Worm (Caenorhabditis elegans): ENCODE measurements around the gene nhr-124.
A peak's percentile ranks its signal among the peaks of the same experiment; 100 is the strongest.

nhr-124 gene

ce11 chrV:3921635-3922034 lies 35.6 kb upstream of the nhr-124 start, which contains the start of gene srx-65:
srx-65 (plus strand) TSS chrV:3921935.
- TF ChIP-seq zip-4 (GFP tag; optimal IDR thresholded peaks at IDR 0.05) (no peak), efl-1 (optimal IDR thresholded peaks at IDR 0.05) (no peak), efl-1 (GFP tag; optimal IDR thresholded peaks at IDR 0.05 in 1 of 2) (peak in 1 of 2 experiments; percentile 36)

DNA sequence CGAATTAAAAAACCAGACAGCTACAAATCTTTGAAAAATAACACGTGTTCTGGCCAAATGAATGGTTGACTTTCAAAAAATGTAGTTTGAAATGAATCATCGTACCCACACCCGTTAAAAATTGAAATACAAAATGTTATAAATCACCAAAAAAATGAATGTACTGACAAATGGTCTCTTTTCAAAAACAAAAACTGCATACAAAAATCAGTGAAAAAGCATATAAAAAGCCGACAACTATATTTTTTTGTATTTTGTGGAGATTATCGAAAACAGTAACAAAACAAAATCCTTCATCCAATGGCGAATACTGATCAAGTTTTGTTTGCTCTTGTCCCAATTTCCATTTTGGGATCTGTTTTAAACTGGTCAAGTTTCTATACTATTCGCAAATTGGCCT lies 33.3 kb upstream of the nhr-124 start, which contains the start of gene srx-66:
Gene srx-66 (plus strand): TSS at position 301 of the 400 bp plus-strand sequence.
- no peak for TF ChIP-seq snpc-4 (tag; optimal IDR thresholded peaks at IDR 0.05)
- TF ChIP-seq grh-1 (GFP tag; IDR thresholded peaks at IDR 0.05) = no peak
- TF ChIP-seq ama-1 (optimal IDR thresholded peaks at IDR 0.05) = no peak
- TF ChIP-seq alr-1 (tag; optimal IDR thresholded peaks at IDR 0.05; ENCODE audit: borderline replicate concordance) = no peak
- no peak for TF ChIP-seq sup-37 (GFP tag; optimal IDR thresholded peaks at IDR 0.05)
- no peak for TF ChIP-seq lin-14 (GFP tag; optimal IDR thresholded peaks at IDR 0.05)
- no peak for TF ChIP-seq nhr-12 (tag; optimal IDR thresholded peaks at IDR 0.05)

- TF ChIP-seq mef-2 (tag; optimal IDR thresholded peaks at IDR 0.05) (no peak), zip-4 (GFP tag; optimal IDR thresholded peaks at IDR 0.05) (no peak), lin-15B (tag; optimal IDR thresholded peaks at IDR 0.05) (no peak), ama-1 (optimal IDR thresholded peaks at IDR 0.05) (no peak), ceh-88 (GFP tag; IDR thresholded peaks at IDR 0.05) (no peak), jun-1 (tag; optimal IDR thresholded peaks at IDR 0.05) (no peak), egl-13 (tag; optimal IDR thresholded peaks at IDR 0.05) (no peak), alr-1 (tag; optimal IDR thresholded peaks at IDR 0.05; ENCODE audit: borderline replicate concordance) (no peak), nhr-237 (tag; optimal IDR thresholded peaks at IDR 0.05) (no peak), irx-1 (tag; optimal IDR thresholded peaks at IDR 0.05) (no peak), ets-5 (GFP tag; IDR thresholded peaks at IDR 0.05) (no peak), pag-3 (tag; optimal IDR thresholded peaks at IDR 0.05; ENCODE audit: borderline replicate concordance, insufficient read depth) (no peak), tlp-1 (tag; optimal IDR thresholded peaks at IDR 0.05) (no peak), nhr-12 (tag; optimal IDR thresholded peaks at IDR 0.05) (no peak)
Observed at ce11 chrV:3916480-3916879, 30.5 kb upstream of the nhr-124 start, which contains the start of gene srx-67. srx-67 (plus strand) TSS chrV:3916780.

DNA sequence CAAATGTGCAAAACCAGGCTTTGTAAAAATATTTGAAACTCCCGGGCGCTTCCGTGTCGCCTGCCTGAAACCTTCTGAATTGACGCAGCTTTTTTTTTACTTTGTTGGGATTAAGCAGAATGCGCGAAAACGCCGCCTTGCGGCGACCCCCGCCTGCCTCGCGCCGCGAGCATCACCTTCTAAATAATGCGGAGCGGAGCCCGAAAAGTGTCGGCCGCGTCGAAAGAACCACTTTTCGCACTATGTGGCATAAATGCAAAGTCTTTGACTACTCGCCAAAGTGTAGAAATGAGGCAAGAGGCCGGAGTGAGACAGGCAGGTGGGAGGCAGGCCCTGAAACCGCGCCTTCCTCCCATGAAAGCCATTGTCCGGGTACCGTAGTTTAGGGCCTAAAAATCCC lies 27.1 kb upstream of the nhr-124 start:
- no peak for TF ChIP-seq nhr-20 (tag; optimal IDR thresholded peaks at IDR 0.05)
- TF ChIP-seq nhr-28 (tag; optimal IDR thresholded peaks at IDR 0.05) = no peak
- no peak for TF ChIP-seq egl-13 (tag; optimal IDR thresholded peaks at IDR 0.05)
- no peak for TF ChIP-seq jun-1 (tag; optimal IDR thresholded peaks at IDR 0.05)
- TF ChIP-seq nhr-12 (tag; optimal IDR thresholded peaks at IDR 0.05) = no peak
- TF ChIP-seq irx-1 (tag; optimal IDR thresholded peaks at IDR 0.05) = no peak
- TF ChIP-seq hpl-2 (GFP tag; optimal IDR thresholded peaks at IDR 0.05) = no peak
- TF ChIP-seq swsn-7 (tag; optimal IDR thresholded peaks at IDR 0.05) = no peak
- no peak for TF ChIP-seq nhr-77 (tag; optimal IDR thresholded peaks at IDR 0.05)
- TF ChIP-seq rnt-1 (tag; optimal IDR thresholded peaks at IDR 0.05) = no peak
- TF ChIP-seq efl-3 (GFP tag; optimal IDR thresholded peaks at IDR 0.05) = no peak
- TF ChIP-seq egl-27 (tag; optimal IDR thresholded peaks at IDR 0.05) = no peak
- no peak for TF ChIP-seq Y116A8C.19 (tag; optimal IDR thresholded peaks at IDR 0.05; ENCODE audit: borderline replicate concordance)
- TF ChIP-seq lin-13 (GFP tag; optimal IDR thresholded peaks at IDR 0.05) = no peak
- TF ChIP-seq elt-3 (tag; optimal IDR thresholded peaks at IDR 0.05) = no peak
- TF ChIP-seq unc-86 (tag; optimal IDR thresholded peaks at IDR 0.05) = no peak
- no peak for TF ChIP-seq nhr-47 (tag; optimal IDR thresholded peaks at IDR 0.05)
- TF ChIP-seq mef-2 (tag; optimal IDR thresholded peaks at IDR 0.05) = no peak
- TF ChIP-seq ets-5 (GFP tag; IDR thresholded peaks at IDR 0.05) = no peak

- TF ChIP-seq lin-14 (GFP tag; optimal IDR thresholded peaks at IDR 0.05) = no peak
- TF ChIP-seq mep-1 (tag; optimal IDR thresholded peaks at IDR 0.05) = no peak
- TF ChIP-seq nhr-11 (tag; optimal IDR thresholded peaks at IDR 0.05) = no peak
- TF ChIP-seq ceh-8 (GFP tag; optimal IDR thresholded peaks at IDR 0.05) = no peak
- TF ChIP-seq sup-37 (GFP tag; optimal IDR thresholded peaks at IDR 0.05) = no peak
- no peak for TF ChIP-seq zag-1 (tag; optimal IDR thresholded peaks at IDR 0.05)
- no peak for TF ChIP-seq unc-98 (GFP tag; IDR thresholded peaks at IDR 0.05)
- no peak for TF ChIP-seq nhr-28 (tag; optimal IDR thresholded peaks at IDR 0.05)
- TF ChIP-seq egl-13 (tag; optimal IDR thresholded peaks at IDR 0.05) = no peak
Observed at ce11 chrV:3912472-3912871, 26.5 kb upstream of the nhr-124 start, which contains the start of gene srx-68. srx-68 (plus strand) TSS chrV:3912772.
